Worm (Caenorhabditis elegans): ENCODE data around the gene rev-1.
A peak's percentile ranks its signal among the peaks of the same experiment; 100 is the strongest.

Gene rev-1

ce11 chrII:7879266-7879718 lies 21.1 kb upstream of the rev-1 start, which contains the start of the genes vha-4 and T01H3.5:
Gene vha-4, minus strand, starts transcription at chrII:7879316.
Gene T01H3.5, plus strand, starts transcription at chrII:7879616.
- no peak for TF ChIP-seq snpc-3.4 (tag; optimal IDR thresholded peaks at IDR 0.05)
- no peak for TF ChIP-seq nhr-179 (tag; optimal IDR thresholded peaks at IDR 0.05)
- TF ChIP-seq zfh-2 (GFP tag; conservative IDR thresholded peaks at IDR 0.05) = 0 out of 2 replicates have a peak, but pooled peaks have one; percentile 8
- no peak for TF ChIP-seq ceh-91 (GFP tag; IDR thresholded peaks at IDR 0.05)
- TF ChIP-seq nhr-80 (tag; optimal IDR thresholded peaks at IDR 0.05) = peak; percentile 55

DNA sequence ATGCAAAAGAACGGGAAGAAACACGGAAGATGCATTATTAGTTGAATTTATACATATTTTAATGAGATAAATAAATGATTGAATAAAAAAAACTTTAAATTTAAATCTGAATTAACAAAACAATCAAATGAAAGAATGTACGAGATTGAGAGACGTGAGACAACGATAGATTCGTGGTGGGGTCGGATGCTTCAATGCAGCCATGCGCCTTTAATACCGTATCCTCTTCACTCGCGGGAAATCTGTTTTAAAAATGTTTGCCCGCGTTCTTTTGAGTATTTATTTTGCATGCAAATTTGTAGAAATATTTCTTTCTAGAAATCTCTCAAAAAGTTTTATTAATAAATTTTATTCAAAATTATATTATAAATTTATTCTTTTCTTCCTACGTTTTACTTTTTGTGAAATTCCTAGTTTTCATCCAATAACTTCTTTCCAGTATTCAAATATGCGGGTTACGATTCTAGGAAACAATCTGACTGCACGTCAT lies 20.0 kb upstream of the rev-1 start, which contains the start of gene perm-1:
Gene perm-1 (plus strand): TSS at position 440 of the 490 bp plus-strand sequence.
- TF ChIP-seq cebp-2 (GFP tag; IDR thresholded peaks at IDR 0.05) (no peak), pha-4 (tag; optimal IDR thresholded peaks at IDR 0.05) (no peak), nhr-27 (tag; optimal IDR thresholded peaks at IDR 0.05) (no peak), die-1 (tag; optimal IDR thresholded peaks at IDR 0.05) (no peak), mel-28 (tag; optimal IDR thresholded peaks at IDR 0.05; ENCODE audit: borderline replicate concordance) (no peak), Y53G8AR.9 (GFP tag; conservative IDR thresholded peaks at IDR 0.05) (peak; percentile 50; the same call in 1 of the 2 replicates), F23B12.7 (tag; optimal IDR thresholded peaks at IDR 0.05; ENCODE audit: insufficient read depth) (peak; percentile 37), Y56A3A.18 (GFP tag; IDR thresholded peaks at IDR 0.05) (no peak), ets-4 (GFP tag; optimal IDR thresholded peaks at IDR 0.05) (no peak), madf-6 (GFP tag; IDR thresholded peaks at IDR 0.05) (peak; percentile 99), xnd-1 (tag; optimal IDR thresholded peaks at IDR 0.05) (peak; percentile 95), F57C9.4 (tag; optimal IDR thresholded peaks at IDR 0.05) (no peak), C06A6.2 (GFP tag; conservative IDR thresholded peaks at IDR 0.05) (no peak), egl-18 (GFP tag; IDR thresholded peaks at IDR 0.05) (no peak), zfh-2 (GFP tag; conservative IDR thresholded peaks at IDR 0.05) (no peak), let-526 (GFP tag; IDR thresholded peaks at IDR 0.05) (no peak), tbx-9 (tag; optimal IDR thresholded peaks at IDR 0.05; ENCODE audit: borderline replicate concordance) (no peak), attf-3 (GFP tag; conservative IDR thresholded peaks at IDR 0.05) (peak; percentile 51; the same call in 1 of the 2 replicates), B0035.1 (tag; optimal IDR thresholded peaks at IDR 0.05) (no peak), Y53F4B.3 (GFP tag; IDR thresholded peaks at IDR 0.05) (peak; percentile 60; the same call in 1 of the 2 replicates), K11D2.4 (GFP tag; IDR thresholded peaks at IDR 0.05) (no peak), rcor-1 (GFP tag; IDR thresholded peaks at IDR 0.05) (peak; percentile 90), ztf-26 (tag; optimal IDR thresholded peaks at IDR 0.05) (no peak), B0261.1 (tag; optimal IDR thresholded peaks at IDR 0.05) (no peak), B0336.3 (GFP tag; IDR thresholded peaks at IDR 0.05) (peak; percentile 75), Y79H2A.3 (GFP tag; conservative IDR thresholded peaks at IDR 0.05) (no peak), bed-1 (GFP tag; IDR thresholded peaks at IDR 0.05) (no peak), him-1 (tag; optimal IDR thresholded peaks at IDR 0.05) (peak; percentile 44), lir-1 (GFP tag; conservative IDR thresholded peaks at IDR 0.05) (peak; percentile 36; the same call in 1 of the 2 replicates), ama-1 (optimal IDR thresholded peaks at IDR 0.05) (no peak), ama-1 (GFP tag; optimal IDR thresholded peaks at IDR 0.05) (no peak), lin-54 (GFP tag; optimal IDR thresholded peaks at IDR 0.05) (peak; percentile 89), ztf-18 (tag; optimal IDR thresholded peaks at IDR 0.05) (peak; percentile 44), lin-26 (GFP tag; IDR thresholded peaks at IDR 0.05) (no peak), ceh-58 (GFP tag; IDR thresholded peaks at IDR 0.05) (no peak), ZK185.1 (tag; optimal IDR thresholded peaks at IDR 0.05; ENCODE audit: poor library complexity, severe bottlenecking) (no peak), egrh-3 (GFP tag; IDR thresholded peaks at IDR 0.05) (no peak), dpl-1 (GFP tag; optimal IDR thresholded peaks at IDR 0.05) (peak; percentile 87), repo-1 (tag; optimal IDR thresholded peaks at IDR 0.05) (no peak), attf-6 (GFP tag; IDR thresholded peaks at IDR 0.05) (no peak), dox-1 (GFP tag; IDR thresholded peaks at IDR 0.05) (peak; percentile 85), hmg-1.2 (GFP tag; IDR thresholded peaks at IDR 0.05) (peak; percentile 71; the same call in 1 of the 2 replicates), F22D6.2 (tag; optimal IDR thresholded peaks at IDR 0.05) (no peak)
